Fruit fly (Drosophila melanogaster) whole organism, embryonic: ENCODE measurements around the gene inaE.

Experiments used
- Abd-B ChIP-seq: fragments of 200-800 bp; sonication (Bioruptor generic); optimal IDR thresholded peaks from 2 replicates; lab custom pipeline; 2018; ENCODE audit warnings: missing biosample characterization, mild to moderate bottlenecking, missing genetic modification characterization, moderate library complexity
- B-H1 ChIP-seq: fragments of 200-800 bp; sonication (Bioruptor generic); IDR thresholded peaks from 3 replicates; pipeline ENCODE4 v1.3.6; 2022; ENCODE audit warnings: missing biosample characterization, missing genetic modification characterization
- CG10979 ChIP-seq: fragments of 200-800 bp; sonication (Bioruptor generic); optimal IDR thresholded peaks from 2 replicates; lab custom pipeline; 2018; ENCODE audit warnings: missing biosample characterization, mild to moderate bottlenecking, missing genetic modification characterization, moderate library complexity
- CG11247 ChIP-seq: fragments of 200-800 bp; sonication (Bioruptor generic); IDR thresholded peaks from 2 replicates; pipeline ENCODE4 v1.3.6; 2022; ENCODE audit warnings: missing biosample characterization, missing genetic modification characterization
- CG12299 ChIP-seq: fragments of 200-800 bp; sonication (Bioruptor generic); optimal IDR thresholded peaks from 2 replicates; lab custom pipeline; 2018; ENCODE audit warnings: missing biosample characterization, mild to moderate bottlenecking, missing genetic modification characterization
- CG13296 ChIP-seq: fragments of 200-800 bp; sonication (Bioruptor generic); optimal IDR thresholded peaks from 3 replicates; lab custom pipeline; 2018; ENCODE audit warnings: missing biosample characterization, mild to moderate bottlenecking, missing genetic modification characterization
- CG16779 ChIP-seq: fragments of 200-800 bp; sonication (Bioruptor generic); IDR thresholded peaks from 2 replicates; pipeline ENCODE4 v1.3.6; 2022; ENCODE audit warnings: missing biosample characterization, missing genetic modification characterization
- CG16813 ChIP-seq: fragments of 200-800 bp; sonication (Bioruptor generic); IDR thresholded peaks from 3 replicates; pipeline ENCODE4 v1.3.6; 2022; ENCODE audit warnings: missing biosample characterization, missing genetic modification characterization; ENCODE audit not compliant: partially characterized antibody
- CG18764 ChIP-seq: fragments of 200-800 bp; sonication (Bioruptor generic); optimal IDR thresholded peaks from 3 replicates; lab custom pipeline; 2016; ENCODE audit warnings: missing biosample characterization, missing genetic modification characterization
- CG2712 ChIP-seq: fragments of 200-800 bp; optimal IDR thresholded peaks from 3 replicates; lab custom pipeline; 2019; ENCODE audit warnings: missing biosample characterization, mild to moderate bottlenecking, missing genetic modification characterization, moderate library complexity
- CG32532 ChIP-seq: fragments of 200-800 bp; sonication (Bioruptor generic); IDR thresholded peaks from 2 replicates; pipeline ENCODE4 v1.3.6; 2022; ENCODE audit warnings: missing biosample characterization, missing genetic modification characterization
- CG32767 ChIP-seq: fragments of 200-800 bp; sonication (Bioruptor generic); IDR thresholded peaks from 2 replicates; pipeline ENCODE4 v1.3.6; 2022; ENCODE audit warnings: missing biosample characterization, missing genetic modification characterization
- CG3281 ChIP-seq: fragments of 200-800 bp; sonication (Bioruptor generic); optimal IDR thresholded peaks from 3 replicates; lab custom pipeline; 2017; ENCODE audit warnings: missing biosample characterization, mild to moderate bottlenecking, missing genetic modification characterization
- CG34224 ChIP-seq: fragments of 200-800 bp; sonication (Bioruptor generic); IDR thresholded peaks from 3 replicates; pipeline ENCODE4 v1.3.6; 2022; ENCODE audit warnings: missing biosample characterization, missing genetic modification characterization; ENCODE audit not compliant: partially characterized antibody
- CG42726 ChIP-seq: fragments of 200-800 bp; sonication (Bioruptor generic); IDR thresholded peaks from 2 replicates; pipeline ENCODE4 v1.3.6; 2022; ENCODE audit warnings: missing biosample characterization, missing genetic modification characterization; ENCODE audit not compliant: partially characterized antibody
- CG4730 ChIP-seq: fragments of 200-800 bp; sonication (Bioruptor generic); IDR thresholded peaks from 2 replicates; pipeline ENCODE4 v1.3.6; 2022; ENCODE audit warnings: missing biosample characterization, missing genetic modification characterization
- CG5953 ChIP-seq: fragments of 200-800 bp; sonication (Bioruptor generic); IDR thresholded peaks from 2 replicates; pipeline ENCODE4 v1.3.6; 2022; ENCODE audit warnings: missing biosample characterization, missing genetic modification characterization
- CG7987 ChIP-seq: fragments of 200-800 bp; sonication (Bioruptor generic); optimal IDR thresholded peaks from 2 replicates; lab custom pipeline; 2018; ENCODE audit warnings: missing biosample characterization, mild to moderate bottlenecking, missing genetic modification characterization, moderate library complexity
- CG9215 ChIP-seq: fragments of 200-800 bp; sonication (Bioruptor generic); IDR thresholded peaks from 2 replicates; pipeline ENCODE4 v1.3.6; 2022; ENCODE audit warnings: missing biosample characterization, missing genetic modification characterization
- CHES-1-like ChIP-seq: fragments of 200-800 bp; sonication (Bioruptor generic); optimal IDR thresholded peaks from 2 replicates; lab custom pipeline; 2016; ENCODE audit warnings: missing biosample characterization, missing genetic modification characterization
- Dll ChIP-seq: fragments of 200-800 bp; sonication (Bioruptor generic); IDR thresholded peaks from 4 replicates; pipeline ENCODE4 v1.3.6; 2022; ENCODE audit warnings: missing biosample characterization, missing genetic modification characterization; ENCODE audit not compliant: partially characterized antibody
- Doc2 ChIP-seq: fragments of 200-800 bp; sonication (Bioruptor generic); IDR thresholded peaks from 2 replicates; pipeline ENCODE4 v1.3.6; 2022; ENCODE audit warnings: missing biosample characterization, missing genetic modification characterization
- Drgx ChIP-seq: fragments of 200-800 bp; sonication (Bioruptor generic); IDR thresholded peaks from 2 replicates; pipeline ENCODE4 v1.3.6; 2022; ENCODE audit warnings: missing biosample characterization, missing genetic modification characterization
- Eip74EF ChIP-seq, 2 experiments: fragments of 200-800 bp in 1 of 2; fragments of >200 bp in 1 of 2; sonication (Bioruptor generic) in 1 of 2; optimal IDR thresholded peaks; 2 replicates each; lab custom pipeline; 2017 to 2019; ENCODE audit warnings: missing biosample characterization in 2 of 2, missing genetic modification characterization in 2 of 2, mild to moderate bottlenecking in 1 of 2, moderate library complexity in 1 of 2
- Mad ChIP-seq: fragments of 200-800 bp; sonication (Bioruptor generic); optimal IDR thresholded peaks from 2 replicates; lab custom pipeline; 2016; ENCODE audit warnings: missing biosample characterization, missing genetic modification characterization
- Med ChIP-seq: fragments of 200-800 bp; sonication (Bioruptor generic); peaks from one replicate; lab custom pipeline; 2016; ENCODE audit warnings: missing biosample characterization, missing genetic modification characterization, mild to moderate bottlenecking, inconsistent platforms, moderate library complexity
- Rfx ChIP-seq: fragments of 200-800 bp; sonication (Bioruptor generic); IDR thresholded peaks from 2 replicates; pipeline ENCODE4 v1.3.6; 2022; ENCODE audit warnings: missing biosample characterization, missing genetic modification characterization
- Rx ChIP-seq: fragments of 200-800 bp; sonication (Bioruptor generic); IDR thresholded peaks from 2 replicates; pipeline ENCODE4 v1.3.6; 2022; ENCODE audit warnings: missing biosample characterization, missing genetic modification characterization
- Six4 ChIP-seq: fragments of 200-800 bp; sonication (Bioruptor generic); optimal IDR thresholded peaks from 2 replicates; lab custom pipeline; 2016; ENCODE audit warnings: missing biosample characterization, missing genetic modification characterization
- Sox102F ChIP-seq: fragments of 200-800 bp; sonication (Bioruptor generic); optimal IDR thresholded peaks from 2 replicates; lab custom pipeline; 2018; ENCODE audit warnings: missing biosample characterization, mild to moderate bottlenecking, missing genetic modification characterization, moderate library complexity
- Tbp ChIP-seq: fragments of >200 bp; optimal IDR thresholded peaks from 2 replicates; lab custom pipeline; 2018; ENCODE audit warnings: missing biosample characterization, missing genetic modification characterization
- aop ChIP-seq: fragments of 200-800 bp; sonication (Bioruptor generic); IDR thresholded peaks from 2 replicates; pipeline ENCODE4 v1.3.6; 2022; ENCODE audit warnings: missing biosample characterization, missing genetic modification characterization
- bsh ChIP-seq, 2 experiments: fragments of 200-800 bp; sonication (Bioruptor generic); optimal IDR thresholded peaks; 2 replicates each; lab custom pipeline; 2017 to 2018; ENCODE audit warnings: mild to moderate bottlenecking in 2 of 2, missing biosample characterization in 2 of 2, missing genetic modification characterization in 2 of 2, moderate library complexity in 1 of 2
- caup ChIP-seq: fragments of 200-800 bp; sonication (Bioruptor generic); optimal IDR thresholded peaks from 3 replicates; lab custom pipeline; 2017; ENCODE audit warnings: missing biosample characterization, mild to moderate bottlenecking, missing genetic modification characterization, moderate library complexity; ENCODE audit not compliant: severe bottlenecking
- chn ChIP-seq: fragments of 200-800 bp; sonication (Bioruptor generic); optimal IDR thresholded peaks from 2 replicates; lab custom pipeline; 2016; ENCODE audit warnings: missing biosample characterization, missing genetic modification characterization
- cwo ChIP-seq: fragments of 200-800 bp; sonication (Bioruptor generic); optimal IDR thresholded peaks from 3 replicates; lab custom pipeline; 2017; ENCODE audit warnings: missing biosample characterization, missing genetic modification characterization, mild to moderate bottlenecking, moderate library complexity, missing genetic modification reagents
- da ChIP-seq: fragments of 200-800 bp; sonication (Bioruptor generic); optimal IDR thresholded peaks from 2 replicates; lab custom pipeline; 2016; ENCODE audit warnings: missing biosample characterization, missing genetic modification characterization
- dpn ChIP-seq, 2 experiments: fragments of 200-800 bp; sonication (Bioruptor generic); optimal IDR thresholded peaks; 3 replicates each; lab custom pipeline; 2016; ENCODE audit warnings: missing biosample characterization in 2 of 2, missing genetic modification characterization in 2 of 2
- emc ChIP-seq: fragments of 200-800 bp; sonication (Bioruptor generic); optimal IDR thresholded peaks from 2 replicates; lab custom pipeline; 2016; ENCODE audit warnings: missing biosample characterization, missing genetic modification characterization
- fd3F ChIP-seq: fragments of 200-800 bp; sonication (Bioruptor generic); optimal IDR thresholded peaks from 2 replicates; lab custom pipeline; 2018; ENCODE audit warnings: missing biosample characterization, mild to moderate bottlenecking, missing genetic modification characterization, moderate library complexity
- gsb ChIP-seq: fragments of 200-800 bp; sonication (Bioruptor generic); IDR thresholded peaks from 2 replicates; pipeline ENCODE4 v1.3.6; 2022; ENCODE audit warnings: missing biosample characterization, missing genetic modification characterization
- ham ChIP-seq: fragments of 200-800 bp; sonication (Bioruptor generic); IDR thresholded peaks from 2 replicates; pipeline ENCODE4 v1.3.6; 2022; ENCODE audit warnings: missing biosample characterization, missing genetic modification characterization
- pho ChIP-seq: fragments of 200-800 bp; sonication (Bioruptor generic); optimal IDR thresholded peaks from 2 replicates; lab custom pipeline; 2016; ENCODE audit warnings: missing biosample characterization, missing genetic modification characterization
- repo ChIP-seq: fragments of 200-800 bp; sonication (Bioruptor generic); optimal IDR thresholded peaks from 2 replicates; lab custom pipeline; 2016; ENCODE audit warnings: missing biosample characterization, missing genetic modification characterization
- sc ChIP-seq, 3 experiments: fragments of >200 bp in 2 of 3; fragments of 200-800 bp in 1 of 3; sonication (Bioruptor generic) in 1 of 3; optimal IDR thresholded peaks; 2 replicates in 2 of 3; 3 replicates in 1 of 3; lab custom pipeline; 2017; ENCODE audit warnings: mild to moderate bottlenecking in 1 of 3, missing biosample characterization in 1 of 3, missing genetic modification characterization in 1 of 3, missing genetic modification reagents in 1 of 3
- sim ChIP-seq: fragments of 200-800 bp; sonication (Bioruptor generic); IDR thresholded peaks from 2 replicates; pipeline ENCODE4 v1.3.6; 2022; ENCODE audit warnings: missing biosample characterization, missing genetic modification characterization
- tin ChIP-seq: fragments of 200-800 bp; sonication (Bioruptor generic); optimal IDR thresholded peaks from 3 replicates; lab custom pipeline; 2016; ENCODE audit warnings: missing biosample characterization, missing genetic modification characterization

inaE gene

DNA sequence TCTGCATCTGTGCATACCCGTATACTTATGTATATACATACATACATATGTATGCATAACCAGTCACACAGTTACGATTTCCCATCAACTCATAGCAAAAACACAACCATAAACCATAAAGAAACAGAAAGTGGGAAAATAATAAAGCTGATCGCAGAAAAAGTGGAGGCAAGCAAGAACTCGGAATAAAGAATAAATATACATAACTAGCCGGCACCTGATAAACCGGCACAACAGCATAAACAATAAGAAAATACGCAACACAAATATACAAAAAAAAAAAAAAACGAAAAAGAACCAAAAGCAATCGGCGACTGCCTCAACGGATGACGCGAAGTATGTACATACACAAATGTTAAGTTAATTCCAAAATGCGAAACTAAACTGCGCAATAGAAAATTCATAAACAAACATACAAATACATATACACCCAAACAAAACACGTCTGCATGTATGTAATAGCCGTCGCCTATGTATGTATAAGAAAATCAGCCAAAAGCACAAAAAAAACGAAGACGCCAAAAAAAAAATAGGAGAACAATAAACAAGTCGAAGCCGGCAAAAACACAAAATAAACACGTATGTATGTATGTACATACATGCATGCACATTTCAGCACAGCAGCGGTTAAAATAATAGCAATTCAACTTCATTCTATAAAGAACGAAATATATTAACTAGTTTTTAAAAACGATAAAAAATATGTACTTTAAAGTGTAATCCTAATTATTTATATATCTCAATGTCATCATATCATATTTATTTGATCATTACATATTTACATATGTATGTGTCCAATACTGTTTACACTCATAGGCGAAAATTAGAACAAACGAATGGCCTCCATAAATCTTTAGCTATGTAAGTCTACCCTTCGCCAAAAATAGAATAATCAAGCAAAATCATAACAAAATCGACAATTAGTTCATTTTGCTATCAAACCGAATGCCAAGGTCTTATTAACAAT is 34.3 kb upstream of the inaE start (continued):
- TF ChIP-seq CG11247 (GFP tag; lab: Robert Waterston, UW) (peak; percentile 71; the same call in 1 of the 2 replicates), CG16779 (GFP tag; lab: Robert Waterston, UW) (0 out of 2 replicates have a peak, but pooled peaks have one; percentile 22), bsh (GFP tag; optimal IDR thresholded peaks at IDR 0.05; lab: Kevin White, UChicago) (peak in 1 of 2 experiments; percentile 63), CG32767 (GFP tag; lab: Robert Waterston, UW) (peak; percentile 48), CG7987 (GFP tag; lab: Kevin White, UChicago) (peak; percentile 2), Six4 (peak; percentile 25), sc (optimal IDR thresholded peaks at IDR 0.05; lab: Kevin White, UChicago) (no peak), sc (GFP tag; optimal IDR thresholded peaks at IDR 0.05; lab: Kevin White, UChicago) (no peak), cwo (peak; percentile 76), aop (GFP tag; lab: Robert Waterston, UW) (no peak), gsb (peak; percentile 54; the same call in 1 of the 2 replicates), CG34224 (GFP tag; lab: Robert Waterston, UW) (no peak), dpn (GFP tag; optimal IDR thresholded peaks at IDR 0.05; lab: Kevin White, UChicago) (peak; percentile 47 to 52), CG32532 (GFP tag; lab: Robert Waterston, UW) (peak; percentile 87), Mad (GFP tag; lab: Kevin White, UChicago) (peak; percentile 31), Tbp (GFP tag; lab: Kevin White, UChicago) (no peak), repo (GFP tag; lab: Kevin White, UChicago) (no peak), CG9215 (GFP tag; lab: Robert Waterston, UW) (peak; percentile 63), sim (GFP tag; lab: Robert Waterston, UW) (peak; percentile 29; the same call in 1 of the 2 replicates), CG16813 (GFP tag; lab: Robert Waterston, UW) (no peak), CG18764 (peak; percentile 36), tin (GFP tag; lab: Kevin White, UChicago) (peak; percentile 8), Med (GFP tag; lab: Kevin White, UChicago) (peak; percentile 43), CG2712 (tag; lab: Kevin White, UChicago) (peak; percentile 75), Rx (GFP tag; lab: Robert Waterston, UW) (peak; percentile 21; the same call in 1 of the 2 replicates), caup (GFP tag; lab: Kevin White, UChicago) (peak; percentile 57), Drgx (GFP tag; lab: Robert Waterston, UW) (peak; percentile 34), CG13296 (GFP tag; lab: Kevin White, UChicago) (peak; percentile 70), B-H1 (peak; percentile 53; the same call in 2 of the 3 replicates), Rfx (GFP tag; lab: Robert Waterston, UW) (peak; percentile 88), Eip74EF (GFP tag; optimal IDR thresholded peaks at IDR 0.05; lab: Kevin White, UChicago) (peak in 1 of 2 experiments; percentile 65), Dll (GFP tag; lab: Robert Waterston, UW) (no peak), CG5953 (GFP tag; lab: Robert Waterston, UW) (no peak), fd3F (GFP tag; lab: Kevin White, UChicago) (peak; percentile 58), CG3281 (GFP tag; lab: Kevin White, UChicago) (peak; percentile 79), emc (no peak), CG12299 (tag; lab: Kevin White, UChicago) (no peak), CHES-1-like (GFP tag; lab: Kevin White, UChicago) (peak; percentile 45), CG4730 (GFP tag; lab: Robert Waterston, UW) (peak; percentile 73), CG10979 (tag; lab: Kevin White, UChicago) (peak; percentile 61), chn (no peak), ham (no peak), Doc2 (no peak), Abd-B (peak; percentile 31), pho (GFP tag; lab: Kevin White, UChicago) (peak; percentile 54), CG42726 (GFP tag; lab: Robert Waterston, UW) (no peak), Sox102F (GFP tag; lab: Kevin White, UChicago) (peak; percentile 69), da (GFP tag; lab: Kevin White, UChicago) (no peak)
